Worm (Caenorhabditis elegans) whole organism, late embryonic: Measurements from ENCODE around the gene ast-1.

Experiments
- C08G9.2 ChIP-seq: sonication (generic microtip); optimal IDR thresholded peaks from 2 replicates; lab custom pipeline; 2016; ENCODE audit warnings: mild to moderate bottlenecking, missing genetic modification characterization, moderate library complexity, missing compliant biosample characterization
- ama-1 ChIP-seq: fragments of 150-350 bp; optimal IDR thresholded peaks from 2 replicates; lab custom pipeline; 2014
- ceh-48 ChIP-seq: sonication (generic microtip); optimal IDR thresholded peaks from 2 replicates; lab custom pipeline; 2016; ENCODE audit warnings: missing genetic modification characterization, inconsistent platforms, missing compliant biosample characterization
- pax-1 ChIP-seq: fragments of 150-350 bp; optimal IDR thresholded peaks from 2 replicates; lab custom pipeline; 2014; ENCODE audit warnings: missing biosample characterization, missing genetic modification characterization
- rnt-1 ChIP-seq: sonication (generic microtip); optimal IDR thresholded peaks from 2 replicates; lab custom pipeline; 2016; ENCODE audit warnings: missing genetic modification characterization, missing compliant biosample characterization
- ttx-3 ChIP-seq: sonication (generic microtip); optimal IDR thresholded peaks from 2 replicates; lab custom pipeline; 2016; ENCODE audit warnings: missing genetic modification reagents, missing genetic modification characterization, missing compliant biosample characterization

- TF ChIP-seq ceh-48, result no peak
- TF ChIP-seq ama-1 (lab: Kevin White, UChicago), result no peak
- no peak for TF ChIP-seq ttx-3 (tag; lab: Kevin White, UChicago)
- TF ChIP-seq pax-1 (tag; lab: Kevin White, UChicago), result no peak
- TF ChIP-seq rnt-1 (tag; lab: Kevin White, UChicago), result no peak
- no peak for TF ChIP-seq C08G9.2 (tag; lab: Kevin White, UChicago)
These were observed 53.3 kb downstream of the ast-1 start for ce11 chrII:4081891-4082290.
